Worm (Caenorhabditis elegans) whole organism, L1 larva: Measurements from ENCODE around the gene sru-9.
"Not testable (repeated sequence)": the region's sequence is repeated elsewhere in the genome, so short reads cannot be mapped to it uniquely, and the experiment has no call there.

Source experiments
- ama-1 ChIP-seq: fragments of 150-350 bp; optimal IDR thresholded peaks from 2 replicates; lab custom pipeline; 2014
- efl-1 ChIP-seq, 4 experiments: fragments of 150-350 bp; optimal IDR thresholded peaks in 3 of 4; peaks in 1 of 4; 1 replicate in 1 of 4; 2 replicates in 3 of 4; lab custom pipeline; 2014; ENCODE audit warnings: missing biosample characterization in 2 of 4, missing genetic modification characterization in 2 of 4, missing genetic modification reagents in 2 of 4
- egl-27 ChIP-seq, 2 experiments: fragments of 150-350 bp in 1 of 2; sonication (generic microtip); optimal IDR thresholded peaks; 3 replicates each; lab custom pipeline; 2017 to 2018; ENCODE audit warnings: missing biosample characterization in 2 of 2, missing genetic modification characterization in 2 of 2, missing genetic modification reagents in 2 of 2
- nhr-11 ChIP-seq: fragments of 150-350 bp; optimal IDR thresholded peaks from 2 replicates; lab custom pipeline; 2014; ENCODE audit warnings: missing biosample characterization, missing genetic modification characterization
- nhr-71 ChIP-seq: sonication (generic microtip); optimal IDR thresholded peaks from 2 replicates; lab custom pipeline; 2016; ENCODE audit warnings: mild to moderate bottlenecking, missing genetic modification characterization, moderate library complexity, missing compliant biosample characterization
- unc-62 ChIP-seq: fragments of 150-350 bp; optimal IDR thresholded peaks from 2 replicates; lab custom pipeline; 2014; ENCODE audit warnings: missing biosample characterization, missing genetic modification reagents, missing genetic modification characterization
- ztf-4 ChIP-seq: fragments of 150-350 bp; optimal IDR thresholded peaks from 2 replicates; lab custom pipeline; 2014; ENCODE audit warnings: missing biosample characterization, missing genetic modification characterization

DNA sequence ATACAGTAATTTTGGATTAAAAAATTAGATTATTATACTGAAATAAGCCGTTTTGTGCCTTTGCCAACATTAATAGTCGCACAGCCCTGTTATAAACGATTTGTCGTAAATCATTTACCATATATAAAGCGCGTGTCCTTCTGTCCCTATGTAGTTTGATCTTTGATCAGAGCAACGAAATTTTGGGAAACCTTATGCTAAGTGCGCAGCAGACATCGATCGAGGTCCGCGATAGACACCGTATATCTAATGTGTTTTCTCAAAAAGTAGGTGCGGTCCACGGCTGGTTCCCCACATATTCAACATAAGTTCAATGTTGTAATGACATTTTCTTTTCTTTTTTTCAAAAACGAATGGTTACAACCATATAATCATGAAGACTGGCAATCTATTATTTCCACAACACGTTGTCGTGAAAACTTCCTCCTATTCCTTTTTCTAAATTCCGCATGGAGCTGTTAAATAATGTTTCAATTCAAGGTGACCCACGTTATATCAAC lies at the start of gene sru-9:
- not testable (repeated sequence) for TF ChIP-seq ama-1; ztf-4 (tag; lab: Kevin White, UChicago); nhr-11; unc-62 (GFP tag; lab: Kevin White, UChicago); efl-1 (optimal IDR thresholded peaks at IDR 0.05; lab: Kevin White, UChicago); efl-1 (GFP tag; optimal IDR thresholded peaks at IDR 0.05 in 1 of 2; lab: Kevin White, UChicago); nhr-71 (tag; lab: Kevin White, UChicago); egl-27 (tag; optimal IDR thresholded peaks at IDR 0.05; lab: Kevin White, UChicago)
